Worm (Caenorhabditis elegans): Measurements from ENCODE around the gene R02D5.8.

- TF ChIP-seq rnt-1 (tag; optimal IDR thresholded peaks at IDR 0.05) (no peak), tbx-2 (tag; optimal IDR thresholded peaks at IDR 0.05) (no peak), nfya-1 (tag; optimal IDR thresholded peaks at IDR 0.05) (no peak), ets-4 (tag; optimal IDR thresholded peaks at IDR 0.05) (no peak), ref-2 (tag; optimal IDR thresholded peaks at IDR 0.05) (no peak)
Measured at ce11 chrV:14508556-14508955, 10.6 kb downstream of the R02D5.8 start.
